Worm (Caenorhabditis elegans): ENCODE measurements around the gene sup-35.

DNA sequence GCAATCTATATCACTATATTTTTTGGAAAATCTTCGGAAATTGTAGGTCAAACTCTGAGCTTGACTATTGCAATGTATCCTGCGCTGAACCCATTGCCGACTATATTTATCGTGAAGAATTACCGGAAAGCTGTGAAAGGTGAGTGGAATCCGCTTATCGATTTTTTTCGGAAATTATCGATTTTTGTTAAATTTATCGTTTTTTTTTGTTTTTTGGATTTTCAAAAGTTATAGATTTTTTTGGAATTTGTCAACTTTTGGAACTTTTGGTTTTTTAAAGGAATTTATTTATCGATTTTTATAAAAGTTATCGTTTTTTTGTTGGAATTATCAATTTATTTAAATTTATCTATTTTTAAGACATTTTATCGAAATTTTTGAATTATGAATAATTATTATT, 42.3 kb downstream of the sup-35 start:
- TF ChIP-seq med-1 (GFP tag; optimal IDR thresholded peaks at IDR 0.05; ENCODE audit: insufficient read depth) = no peak
- no peak for TF ChIP-seq cog-1 (tag; optimal IDR thresholded peaks at IDR 0.05)
- no peak for TF ChIP-seq tab-1 (GFP tag; IDR thresholded peaks at IDR 0.05)
- TF ChIP-seq ztf-23 (GFP tag; IDR thresholded peaks at IDR 0.05) = no peak
- TF ChIP-seq ref-1 (GFP tag; conservative IDR thresholded peaks at IDR 0.05) = no peak
- TF ChIP-seq klf-2 (GFP tag; conservative IDR thresholded peaks at IDR 0.05) = no peak
- TF ChIP-seq flt-1 (GFP tag; IDR thresholded peaks at IDR 0.05) = no peak
